Fruit fly (Drosophila melanogaster): ENCODE data around the gene CG32269.

DNA sequence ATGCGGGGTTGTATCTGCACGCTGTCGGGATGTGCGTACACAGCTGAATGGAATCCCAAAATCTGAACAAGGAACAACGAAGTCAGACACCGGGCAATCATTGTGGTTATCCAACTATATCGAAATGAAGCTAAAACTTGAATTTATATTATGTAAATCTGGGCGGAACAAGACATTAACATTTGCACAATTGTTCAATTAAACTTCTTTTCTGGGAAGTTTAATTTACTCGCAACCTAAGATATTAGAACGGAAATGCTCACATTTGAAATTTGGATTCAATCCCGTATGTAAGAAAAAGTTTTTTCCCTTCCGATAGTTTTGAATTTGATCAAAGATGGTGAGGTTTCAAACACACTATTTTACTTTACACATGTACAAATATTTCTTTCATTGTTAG is 2.5 kb downstream of the CG32269 start, which contains the start of gene CG33160:
- TF ChIP-seq Sox102F (GFP tag; optimal IDR thresholded peaks at IDR 0.05) (no peak), fkh (GFP tag; optimal IDR thresholded peaks at IDR 0.05) (no peak), CG16779 (tag; optimal IDR thresholded peaks at IDR 0.05) (no peak), Sox15 (GFP tag; optimal IDR thresholded peaks at IDR 0.05) (no peak), CG6854 (GFP tag; optimal IDR thresholded peaks at IDR 0.05) (no peak), CG11762 (GFP tag; optimal IDR thresholded peaks at IDR 0.05; ENCODE audit: insufficient read depth) (no peak)

All from whole organism, prepupa.